Fruit fly (Drosophila melanogaster) whole organism, prepupa: ENCODE measurements around the gene wrd.

Experiments
- Blimp-1 ChIP-seq: fragments of 200-800 bp; sonication (Bioruptor generic); optimal IDR thresholded peaks from 3 replicates; lab custom pipeline; 2017; ENCODE audit warnings: missing biosample characterization, missing genetic modification characterization, mild to moderate bottlenecking, moderate library complexity, missing genetic modification reagents
- CG32006 ChIP-seq: fragments of 200-800 bp; sonication (Bioruptor generic); optimal IDR thresholded peaks from 3 replicates; lab custom pipeline; 2017; ENCODE audit warnings: missing biosample characterization, mild to moderate bottlenecking, missing genetic modification characterization
- CG34406 ChIP-seq: fragments of 200-800 bp; sonication (Bioruptor generic); optimal IDR thresholded peaks from 3 replicates; lab custom pipeline; 2016; ENCODE audit warnings: missing biosample characterization, missing genetic modification characterization
- CG3919 ChIP-seq: fragments of 200-800 bp; sonication (Bioruptor generic); optimal IDR thresholded peaks from 3 replicates; lab custom pipeline; 2016; ENCODE audit warnings: missing biosample characterization, missing genetic modification characterization
- CG4318 ChIP-seq: fragments of 200-800 bp; sonication (Bioruptor generic); optimal IDR thresholded peaks from 3 replicates; lab custom pipeline; 2017; ENCODE audit warnings: missing biosample characterization, mild to moderate bottlenecking, missing genetic modification characterization
- CG6276 ChIP-seq: fragments of 200-800 bp; sonication (Bioruptor generic); optimal IDR thresholded peaks from 2 replicates; lab custom pipeline; 2017; ENCODE audit warnings: missing biosample characterization, mild to moderate bottlenecking, missing genetic modification characterization
- CG7368 ChIP-seq: fragments of 200-800 bp; sonication (Bioruptor generic); optimal IDR thresholded peaks from 3 replicates; lab custom pipeline; 2016; ENCODE audit warnings: missing biosample characterization, missing genetic modification characterization
- Eip75B ChIP-seq: fragments of 200-800 bp; sonication (Bioruptor generic); optimal IDR thresholded peaks from 3 replicates; lab custom pipeline; 2016; ENCODE audit warnings: missing biosample characterization, missing genetic modification characterization
- Ets96B ChIP-seq: fragments of 200-800 bp; optimal IDR thresholded peaks from 2 replicates; lab custom pipeline; 2019; ENCODE audit warnings: missing biosample characterization, mild to moderate bottlenecking, missing genetic modification characterization, moderate library complexity
- Gug ChIP-seq: fragments of 200-800 bp; sonication (Bioruptor generic); IDR thresholded peaks from 2 replicates; pipeline ENCODE4 v1.3.6; 2022; ENCODE audit warnings: missing biosample characterization, missing genetic modification characterization
- Hr39 ChIP-seq: fragments of 200-800 bp; sonication (Bioruptor generic); optimal IDR thresholded peaks from 2 replicates; lab custom pipeline; 2016; ENCODE audit warnings: missing biosample characterization, missing genetic modification characterization
- OdsH ChIP-seq: fragments of 200-800 bp; sonication (Bioruptor generic); optimal IDR thresholded peaks from 3 replicates; lab custom pipeline; 2016; ENCODE audit warnings: missing biosample characterization, missing genetic modification characterization
- esn ChIP-seq: fragments of 200-800 bp; sonication (Bioruptor generic); optimal IDR thresholded peaks from 2 replicates; lab custom pipeline; 2016; ENCODE audit warnings: missing biosample characterization, mild to moderate bottlenecking, missing genetic modification characterization, moderate library complexity
- pdm3 ChIP-seq: fragments of 200-800 bp; sonication (Bioruptor generic); optimal IDR thresholded peaks from 3 replicates; lab custom pipeline; 2016; ENCODE audit warnings: missing biosample characterization, missing genetic modification characterization

dm6 chr3R:18191867-18192266 is 24.3 kb downstream of the wrd start, which contains the start of gene CG14313:
- TF ChIP-seq esn (GFP tag; lab: Kevin White, UChicago), result no peak
- TF ChIP-seq CG4318 (GFP tag; lab: Kevin White, UChicago), result no peak
- TF ChIP-seq CG3919 (GFP tag; lab: Kevin White, UChicago), result no peak
- no peak for TF ChIP-seq CG6276
- TF ChIP-seq CG32006 (GFP tag; lab: Kevin White, UChicago), result no peak
- TF ChIP-seq Hr39 (GFP tag; lab: Kevin White, UChicago), result no peak
- no peak for TF ChIP-seq CG34406
- no peak for TF ChIP-seq OdsH (GFP tag; lab: Kevin White, UChicago)
- TF ChIP-seq CG7368 (GFP tag; lab: Kevin White, UChicago), result no peak
- TF ChIP-seq Gug, result no peak
- no peak for TF ChIP-seq pdm3
- TF ChIP-seq Blimp-1 (GFP tag; lab: Kevin White, UChicago), result no peak
- no peak for TF ChIP-seq Eip75B (GFP tag; lab: Kevin White, UChicago)
- no peak for TF ChIP-seq Ets96B (tag; lab: Kevin White, UChicago)
